Fruit fly (Drosophila melanogaster): ENCODE data around the gene Axs.

The Axs gene

dm6 chrX:16692325-16692724 is 8.6 kb upstream of the Axs start (continued):
- TF ChIP-seq Chrac-16 (GFP tag; optimal IDR thresholded peaks at IDR 0.05), result no peak
- no peak for TF ChIP-seq CG2116 (GFP tag; optimal IDR thresholded peaks at IDR 0.05)
- TF ChIP-seq HmgD (GFP tag; optimal IDR thresholded peaks at IDR 0.05), result no peak
- TF ChIP-seq ab (GFP tag; optimal IDR thresholded peaks at IDR 0.05), result no peak
- peak; percentile 39 for TF ChIP-seq CG17385 (GFP tag; optimal IDR thresholded peaks at IDR 0.05)
- TF ChIP-seq fru (optimal IDR thresholded peaks at IDR 0.05), result no peak
- TF ChIP-seq Hr78 (GFP tag; optimal IDR thresholded peaks at IDR 0.05), result peak in 1 of 2 experiments; percentile 57
- no peak for TF ChIP-seq CG3838 (GFP tag; optimal IDR thresholded peaks at IDR 0.05)
- no peak for TF ChIP-seq CG1602 (GFP tag; optimal IDR thresholded peaks at IDR 0.05)
- no peak for TF ChIP-seq CG3407 (GFP tag; optimal IDR thresholded peaks at IDR 0.05)
- TF ChIP-seq trh (GFP tag; optimal IDR thresholded peaks at IDR 0.05), result no peak
- TF ChIP-seq HLH54F (GFP tag; optimal IDR thresholded peaks at IDR 0.05), result no peak
- TF ChIP-seq ewg (GFP tag; optimal IDR thresholded peaks at IDR 0.05), result no peak
- no peak for TF ChIP-seq Usf (GFP tag; optimal IDR thresholded peaks at IDR 0.05)
- peak; percentile 52 for TF ChIP-seq Ets65A (GFP tag)
- no peak for TF ChIP-seq CG3065 (GFP tag; optimal IDR thresholded peaks at IDR 0.05)
- TF ChIP-seq CG2202 (tag; optimal IDR thresholded peaks at IDR 0.05), result no peak
- peak; percentile 10 for TF ChIP-seq CG12659 (GFP tag; optimal IDR thresholded peaks at IDR 0.05)
- TF ChIP-seq CG17829 (tag; optimal IDR thresholded peaks at IDR 0.05), result no peak
- TF ChIP-seq jumu (GFP tag; optimal IDR thresholded peaks at IDR 0.05), result no peak
- TF ChIP-seq CG4730 (GFP tag; IDR thresholded peaks at IDR 0.05), result no peak
- TF ChIP-seq CG6689 (GFP tag; IDR thresholded peaks at IDR 0.05), result 0 out of 2 replicates have a peak, but pooled peaks have one; percentile 8
- TF ChIP-seq ash1 (GFP tag; optimal IDR thresholded peaks at IDR 0.05), result no peak
- no peak for TF ChIP-seq Kr (GFP tag; optimal IDR thresholded peaks at IDR 0.05)
- TF ChIP-seq Bteb2 (GFP tag; optimal IDR thresholded peaks at IDR 0.05), result no peak
- TF ChIP-seq CG9932 (GFP tag; IDR thresholded peaks at IDR 0.05), result no peak
- no peak for TF ChIP-seq CG1024 (GFP tag; IDR thresholded peaks at IDR 0.05)
- no peak for TF ChIP-seq CG32772 (GFP tag; IDR thresholded peaks at IDR 0.05)
- no peak for TF ChIP-seq Oaz (GFP tag; IDR thresholded peaks at IDR 0.05)
- TF ChIP-seq CG7372 (GFP tag; IDR thresholded peaks at IDR 0.05), result no peak
- TF ChIP-seq CG12236 (GFP tag; optimal IDR thresholded peaks at IDR 0.05), result no peak
- TF ChIP-seq NFAT (GFP tag; IDR thresholded peaks at IDR 0.05), result no peak
- peak; percentile 20 for TF ChIP-seq CG9727 (GFP tag; optimal IDR thresholded peaks at IDR 0.05)
- no peak for TF ChIP-seq crp (GFP tag; optimal IDR thresholded peaks at IDR 0.05)
- no peak for TF ChIP-seq pfk (GFP tag; optimal IDR thresholded peaks at IDR 0.05)
- no peak for TF ChIP-seq sr (GFP tag; IDR thresholded peaks at IDR 0.05)
- TF ChIP-seq cato (GFP tag; optimal IDR thresholded peaks at IDR 0.05; ENCODE audit: borderline replicate concordance), result no peak
- TF ChIP-seq Adf1 (GFP tag; IDR thresholded peaks at IDR 0.05), result no peak
- no peak for TF ChIP-seq eve (GFP tag; optimal IDR thresholded peaks at IDR 0.05)
- TF ChIP-seq CG2199 (GFP tag; IDR thresholded peaks at IDR 0.05), result no peak
- TF ChIP-seq CG7357 (GFP tag; IDR thresholded peaks at IDR 0.05), result no peak
- TF ChIP-seq amos (GFP tag; IDR thresholded peaks at IDR 0.05; ENCODE audit: partially characterized antibody), result no peak
- no peak for TF ChIP-seq CG7786 (GFP tag; optimal IDR thresholded peaks at IDR 0.05)
- TF ChIP-seq bab2 (GFP tag; optimal IDR thresholded peaks at IDR 0.05), result no peak
- no peak for TF ChIP-seq gcm2 (GFP tag; optimal IDR thresholded peaks at IDR 0.05)
- no peak for TF ChIP-seq stc (GFP tag; IDR thresholded peaks at IDR 0.05)
- TF ChIP-seq Hr51 (GFP tag; optimal IDR thresholded peaks at IDR 0.05), result peak in 1 of 2 experiments; percentile 59
- no peak for TF ChIP-seq Rx (GFP tag; IDR thresholded peaks at IDR 0.05)
- no peak for TF ChIP-seq cad (GFP tag; optimal IDR thresholded peaks at IDR 0.05)
- TF ChIP-seq esg (GFP tag; conservative IDR thresholded peaks at IDR 0.05), result no peak
- no peak for TF ChIP-seq slbo (GFP tag; IDR thresholded peaks at IDR 0.05)
- TF ChIP-seq row (GFP tag; IDR thresholded peaks at IDR 0.05), result 0 out of 3 replicates have a peak, but pooled peaks have one; percentile 33
- no peak for TF ChIP-seq CG16815 (GFP tag; optimal IDR thresholded peaks at IDR 0.05)

Data from whole organism, embryonic.